Worm (Caenorhabditis elegans) whole organism, late embryonic: Measurements from ENCODE around the gene Y43F8B.28.
A peak's percentile ranks its signal among the peaks of the same experiment; 100 is the strongest.

Experiments used
- C08G9.2 ChIP-seq: sonication (generic microtip); optimal IDR thresholded peaks from 2 replicates; lab custom pipeline; 2016; ENCODE audit warnings: mild to moderate bottlenecking, missing genetic modification characterization, moderate library complexity, missing compliant biosample characterization
- F13H6.1 ChIP-seq: sonication (generic microtip); optimal IDR thresholded peaks from 2 replicates; lab custom pipeline; 2016; ENCODE audit warnings: missing genetic modification characterization, missing compliant biosample characterization
- T23F11.4 ChIP-seq: fragments of 200-800 bp; sonication (Bioruptor generic); optimal IDR thresholded peaks from 2 replicates; lab custom pipeline; 2018; ENCODE audit warnings: mild to moderate bottlenecking, missing genetic modification characterization, missing compliant biosample characterization
- ahr-1 ChIP-seq: sonication (generic microtip); optimal IDR thresholded peaks from 2 replicates; lab custom pipeline; 2016; ENCODE audit warnings: missing genetic modification characterization, missing compliant biosample characterization
- ama-1 ChIP-seq: fragments of 150-350 bp; optimal IDR thresholded peaks from 2 replicates; lab custom pipeline; 2014
- ceh-22 ChIP-seq: sonication (generic microtip); optimal IDR thresholded peaks from 2 replicates; lab custom pipeline; 2017; ENCODE audit warnings: missing biosample characterization, missing genetic modification characterization
- ceh-6 ChIP-seq: fragments of 200-800 bp; sonication (Bioruptor generic); optimal IDR thresholded peaks from 2 replicates; lab custom pipeline; 2018; ENCODE audit warnings: mild to moderate bottlenecking, missing genetic modification characterization, missing compliant biosample characterization
- ceh-9 ChIP-seq: sonication (generic microtip); optimal IDR thresholded peaks from 2 replicates; lab custom pipeline; 2016; ENCODE audit warnings: mild to moderate bottlenecking, missing genetic modification characterization, inconsistent platforms, missing compliant biosample characterization
- dve-1 ChIP-seq: sonication (generic microtip); optimal IDR thresholded peaks from 2 replicates; lab custom pipeline; 2017; ENCODE audit warnings: antibody characterized with exemption, mild to moderate bottlenecking, missing genetic modification characterization, missing compliant biosample characterization
- elt-2 ChIP-seq: sonication (generic microtip); optimal IDR thresholded peaks from 2 replicates; lab custom pipeline; 2016; ENCODE audit warnings: missing genetic modification reagents, missing genetic modification characterization, missing compliant biosample characterization
- elt-4 ChIP-seq: sonication (generic microtip); optimal IDR thresholded peaks from 2 replicates; lab custom pipeline; 2016; ENCODE audit warnings: missing genetic modification characterization, missing compliant biosample characterization
- ets-4 ChIP-seq: sonication (generic microtip); optimal IDR thresholded peaks from 2 replicates; lab custom pipeline; 2016; ENCODE audit warnings: missing genetic modification characterization, missing compliant biosample characterization
- fax-1 ChIP-seq: sonication (generic microtip); optimal IDR thresholded peaks from 2 replicates; lab custom pipeline; 2016; ENCODE audit warnings: missing genotype, missing genetic modification characterization, missing compliant biosample characterization
- gmeb-2 ChIP-seq: sonication (generic microtip); optimal IDR thresholded peaks from 2 replicates; lab custom pipeline; 2016; ENCODE audit warnings: missing genetic modification characterization, inconsistent platforms, missing compliant biosample characterization
- hlh-13 ChIP-seq: fragments of 200-800 bp; sonication (Bioruptor generic); optimal IDR thresholded peaks from 2 replicates; lab custom pipeline; 2018; ENCODE audit warnings: mild to moderate bottlenecking, missing genetic modification characterization, missing compliant biosample characterization
- hlh-6 ChIP-seq: sonication (generic microtip); optimal IDR thresholded peaks from 2 replicates; lab custom pipeline; 2016; ENCODE audit warnings: missing genotype, missing genetic modification characterization, missing compliant biosample characterization
- hlh-8 ChIP-seq: sonication (generic microtip); optimal IDR thresholded peaks from 2 replicates; lab custom pipeline; 2016; ENCODE audit warnings: missing genotype, missing genetic modification characterization, missing compliant biosample characterization
- lim-6 ChIP-seq: sonication (generic microtip); optimal IDR thresholded peaks from 2 replicates; lab custom pipeline; 2016; ENCODE audit warnings: missing genetic modification characterization, missing compliant biosample characterization
- lin-11 ChIP-seq: fragments of 200-800 bp; sonication (Bioruptor generic); optimal IDR thresholded peaks from 2 replicates; lab custom pipeline; 2018; ENCODE audit warnings: mild to moderate bottlenecking, missing genetic modification characterization, missing compliant biosample characterization
- madf-2 ChIP-seq: sonication (generic microtip); optimal IDR thresholded peaks from 2 replicates; lab custom pipeline; 2017; ENCODE audit warnings: missing genetic modification characterization, missing compliant biosample characterization
- mec-3 ChIP-seq: sonication (generic microtip); optimal IDR thresholded peaks from 2 replicates; lab custom pipeline; 2016; ENCODE audit warnings: borderline replicate concordance, missing genetic modification characterization, missing compliant biosample characterization
- pag-3 ChIP-seq: sonication (generic microtip); optimal IDR thresholded peaks from 2 replicates; lab custom pipeline; 2016; ENCODE audit warnings: missing compliant biosample characterization, missing genetic modification characterization, borderline replicate concordance
- pha-2 ChIP-seq: sonication (generic microtip); optimal IDR thresholded peaks from 2 replicates; lab custom pipeline; 2017; ENCODE audit warnings: mild to moderate bottlenecking, missing genetic modification characterization, missing compliant biosample characterization
- ref-2 ChIP-seq: sonication (generic microtip); optimal IDR thresholded peaks from 2 replicates; lab custom pipeline; 2016; ENCODE audit warnings: missing genetic modification characterization, missing compliant biosample characterization
- rnt-1 ChIP-seq: sonication (generic microtip); optimal IDR thresholded peaks from 2 replicates; lab custom pipeline; 2016; ENCODE audit warnings: missing genetic modification characterization, missing compliant biosample characterization
- sox-2 ChIP-seq: fragments of 200-800 bp; sonication (Bioruptor generic); IDR thresholded peaks from 2 replicates; pipeline ENCODE4 v1.3.6; 2022; ENCODE audit warnings: missing genetic modification reagents, missing genetic modification characterization, missing compliant biosample characterization
- tbx-2 ChIP-seq: sonication (generic microtip); optimal IDR thresholded peaks from 2 replicates; lab custom pipeline; 2016; ENCODE audit warnings: missing genetic modification characterization, missing compliant biosample characterization
- ttx-3 ChIP-seq: sonication (generic microtip); optimal IDR thresholded peaks from 2 replicates; lab custom pipeline; 2016; ENCODE audit warnings: missing genetic modification reagents, missing genetic modification characterization, missing compliant biosample characterization
- unc-3 ChIP-seq, 2 experiments: fragments of 200-800 bp in 1 of 2; sonication (Bioruptor generic) in 1 of 2; sonication (generic microtip) in 1 of 2; conservative IDR thresholded peaks in 1 of 2; optimal IDR thresholded peaks in 1 of 2; 2 replicates each; pipeline versions ENCODE4 v1.3.6 to Lab custom; 2016 to 2022; ENCODE audit warnings: missing compliant biosample characterization in 2 of 2, missing genetic modification characterization in 2 of 2, missing genetic modification reagents in 1 of 2
- unc-55 ChIP-seq: sonication (generic microtip); optimal IDR thresholded peaks from 2 replicates; lab custom pipeline; 2017; ENCODE audit warnings: missing biosample characterization, missing genetic modification reagents, missing genetic modification characterization
- unc-86 ChIP-seq: sonication (generic microtip); optimal IDR thresholded peaks from 2 replicates; lab custom pipeline; 2016; ENCODE audit warnings: missing genetic modification characterization, missing compliant biosample characterization
- zip-5 ChIP-seq: sonication (generic microtip); optimal IDR thresholded peaks from 2 replicates; lab custom pipeline; 2016; ENCODE audit warnings: missing genetic modification characterization, missing compliant biosample characterization
- ztf-16 ChIP-seq: sonication (generic microtip); optimal IDR thresholded peaks from 2 replicates; lab custom pipeline; 2017; ENCODE audit warnings: missing genetic modification characterization, missing compliant biosample characterization

The Y43F8B.28 gene

DNA sequence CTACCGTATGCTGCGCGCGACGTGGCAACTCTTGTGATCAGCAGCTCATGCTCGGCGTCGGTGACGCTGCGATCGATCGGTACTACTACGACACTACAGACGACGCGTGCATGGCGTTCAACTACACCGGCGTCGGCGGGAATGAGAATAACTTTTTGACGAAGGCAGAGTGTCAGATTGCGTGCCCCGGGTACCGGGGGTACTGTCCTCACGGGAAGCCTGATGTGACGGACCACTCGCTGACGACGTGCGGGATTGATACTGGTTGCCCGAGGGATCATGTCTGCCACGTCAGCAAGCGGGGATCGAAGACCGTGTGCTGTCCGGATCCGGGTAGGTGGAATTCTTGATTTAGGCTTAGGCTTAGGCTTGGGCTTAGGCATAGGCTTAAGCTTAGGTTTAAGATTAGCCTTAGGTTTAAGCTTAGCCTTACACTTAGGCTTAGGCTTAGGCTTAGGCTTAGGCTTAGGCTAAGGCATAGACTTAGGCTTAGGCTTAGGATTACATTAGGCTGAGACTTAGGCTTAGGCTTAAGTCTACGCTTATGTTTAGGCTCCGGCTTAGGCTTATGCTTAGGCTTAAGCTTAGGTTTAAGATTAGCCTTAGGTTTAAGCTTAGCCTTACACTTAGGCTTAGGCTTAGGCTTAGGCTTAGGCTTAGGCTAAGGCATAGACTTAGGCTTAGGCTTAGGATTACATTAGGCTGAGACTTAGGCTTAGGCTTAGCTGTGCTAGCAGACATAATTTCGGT, 32.7 kb downstream of the Y43F8B.28 start:
- peak; percentile 36 for TF ChIP-seq T23F11.4
- TF ChIP-seq dve-1 = peak; percentile 61

ce11 chrV:19518468-19519168, 33.5 kb downstream of the Y43F8B.28 start:
- TF ChIP-seq ztf-16 (tag; lab: Kevin White, UChicago) (no peak), unc-3 (GFP tag; conservative IDR thresholded peaks at IDR 0.05; lab: Robert Waterston, UW) (no peak), unc-3 (tag; optimal IDR thresholded peaks at IDR 0.05; lab: Kevin White, UChicago) (no peak), lim-6 (tag; lab: Kevin White, UChicago) (no peak), ceh-9 (tag; lab: Kevin White, UChicago) (no peak)

ce11 chrV:19519511-19519934, 34.4 kb downstream of the Y43F8B.28 start:
- no peak for TF ChIP-seq ceh-6 (GFP tag; lab: Kevin White, UChicago)

DNA sequence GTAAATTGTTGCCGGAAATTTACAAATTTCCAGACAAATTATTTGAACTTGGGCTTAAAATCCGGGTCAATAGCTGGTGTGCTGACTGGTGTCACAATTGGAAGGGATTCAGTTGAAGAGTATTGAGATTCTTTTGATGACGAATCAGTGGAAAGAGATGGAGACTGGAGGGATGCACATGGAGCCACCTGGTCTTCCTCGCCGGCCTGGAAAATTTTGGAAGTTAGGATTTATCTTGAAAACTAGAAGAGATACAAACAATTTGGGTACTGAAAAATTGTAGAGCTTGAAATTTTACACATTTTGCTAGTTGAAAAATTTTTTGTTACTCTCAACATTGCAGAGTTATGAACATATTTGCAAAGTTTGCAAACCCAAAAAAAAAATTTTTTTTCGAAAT, 35.0 kb downstream of the Y43F8B.28 start:
- no peak for TF ChIP-seq rnt-1 (tag; lab: Kevin White, UChicago)
- TF ChIP-seq ets-4 (tag; lab: Kevin White, UChicago) = no peak

DNA sequence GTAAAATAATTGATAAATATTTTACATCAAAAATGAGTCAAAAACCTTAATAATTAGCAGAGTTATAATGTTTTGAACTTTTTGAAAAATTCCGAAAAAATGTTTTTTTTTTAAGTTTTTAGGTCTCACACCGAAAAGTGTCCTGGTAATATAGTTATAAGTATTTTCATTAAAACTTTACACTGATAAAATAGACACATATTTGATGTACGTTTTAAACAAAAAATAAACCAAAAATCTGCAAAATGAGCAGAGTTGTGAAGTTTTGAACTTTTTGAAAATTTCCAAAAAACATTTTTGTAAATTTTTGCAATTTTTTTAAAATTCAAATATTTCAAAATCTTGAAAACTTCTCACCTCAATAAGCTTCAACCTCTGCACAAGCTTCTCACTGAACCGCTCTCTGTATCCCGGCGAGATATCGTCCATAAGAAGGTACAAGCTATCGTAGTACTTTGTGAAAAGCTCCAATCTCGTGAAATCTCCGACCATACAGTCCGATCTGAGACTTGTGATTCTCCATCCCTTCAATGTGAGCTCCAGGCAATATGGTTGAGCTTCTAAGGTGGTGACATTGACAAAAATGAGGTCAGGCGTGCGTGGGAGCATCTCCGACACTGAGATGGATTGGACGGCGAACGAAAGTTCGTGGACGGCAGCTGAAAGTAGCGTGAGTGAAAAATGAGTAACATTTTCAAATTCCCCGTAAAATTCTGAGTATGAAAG, 35.6 kb downstream of the Y43F8B.28 start:
- TF ChIP-seq mec-3 (no peak), ama-1 (lab: Kevin White, UChicago) (peak; percentile 39)

DNA sequence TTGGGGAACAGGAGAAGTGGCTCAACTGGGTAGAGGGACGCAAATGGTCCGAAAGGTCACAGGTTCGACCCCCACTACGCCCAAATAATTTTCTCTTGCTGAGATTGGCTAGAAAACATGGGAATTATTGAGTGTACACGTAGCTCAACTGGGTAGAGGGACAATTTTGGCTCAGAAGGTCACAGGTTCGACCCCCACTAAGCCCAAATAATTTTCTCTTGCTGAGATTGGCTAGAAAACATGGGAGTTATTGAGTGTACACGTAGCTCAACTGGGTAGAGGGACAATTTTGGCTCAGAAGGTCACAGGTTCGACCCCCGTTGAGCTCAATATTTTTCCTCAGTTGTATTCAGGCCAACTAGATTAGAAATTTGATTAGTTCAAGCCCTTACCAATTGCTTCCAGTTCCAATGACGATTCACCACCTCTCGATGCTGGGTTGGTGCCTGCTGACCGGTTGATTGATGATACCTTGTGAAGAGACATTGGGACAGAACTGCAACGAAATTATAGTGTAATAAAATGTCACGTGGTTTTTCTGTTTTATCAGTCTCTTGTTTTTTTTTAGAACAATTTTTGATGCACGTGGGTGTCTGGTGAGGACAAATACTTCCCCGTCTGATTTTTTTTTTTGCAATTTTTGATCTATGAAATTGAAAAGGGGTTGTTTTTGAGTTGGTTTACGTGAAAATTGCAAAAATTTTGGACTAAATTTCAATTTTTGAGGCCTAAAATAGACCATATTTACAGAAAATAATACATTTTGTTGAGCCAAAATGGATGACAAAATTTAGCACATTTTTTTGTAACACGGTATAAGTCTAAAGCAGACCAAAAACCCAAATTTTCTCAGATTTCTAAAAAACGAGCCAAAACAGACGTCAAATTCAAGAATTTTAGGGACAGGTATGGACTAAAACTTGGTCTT, 36.5 kb downstream of the Y43F8B.28 start:
- TF ChIP-seq ref-2 (tag; lab: Kevin White, UChicago) (no peak), unc-86 (no peak), elt-2 (tag; lab: Kevin White, UChicago) (peak; percentile 22), ceh-6 (GFP tag; lab: Kevin White, UChicago) (peak; percentile 11)

ce11 chrV:19522551-19523137, 37.5 kb downstream of the Y43F8B.28 start:
- TF ChIP-seq hlh-8 (peak; percentile 4), T23F11.4 (peak; percentile 70), hlh-6 (tag; lab: Kevin White, UChicago) (no peak), F13H6.1 (tag; lab: Kevin White, UChicago) (no peak), zip-5 (tag; lab: Kevin White, UChicago) (no peak), sox-2 (GFP tag; lab: Robert Waterston, UW) (peak; percentile 72), fax-1 (tag; lab: Kevin White, UChicago) (no peak), ttx-3 (tag; lab: Kevin White, UChicago) (no peak), ceh-6 (GFP tag; lab: Kevin White, UChicago) (peak; percentile 32), unc-3 (GFP tag; conservative IDR thresholded peaks at IDR 0.05; lab: Robert Waterston, UW) (0 out of 2 replicates have a peak, but pooled peaks have one; percentile 47), unc-3 (tag; optimal IDR thresholded peaks at IDR 0.05; lab: Kevin White, UChicago) (peak; percentile 62), pha-2 (tag; lab: Kevin White, UChicago) (peak; percentile 90), ahr-1 (tag; lab: Kevin White, UChicago) (no peak), pag-3 (tag; lab: Kevin White, UChicago) (peak; percentile 11), gmeb-2 (peak; percentile 29), unc-55 (peak; percentile 100), hlh-13 (GFP tag; lab: Kevin White, UChicago) (peak; percentile 43), elt-4 (no peak), C08G9.2 (tag; lab: Kevin White, UChicago) (peak; percentile 57), lin-11 (tag; lab: Kevin White, UChicago) (peak; percentile 18), madf-2 (peak; percentile 63), ceh-22 (tag; lab: Kevin White, UChicago) (no peak), tbx-2 (tag; lab: Kevin White, UChicago) (peak; percentile 76)
